Worm (Caenorhabditis elegans): ENCODE data around the gene T15B12.1.

- TF ChIP-seq ztf-23 (GFP tag; IDR thresholded peaks at IDR 0.05): peak; percentile 95
- TF ChIP-seq med-1 (GFP tag; optimal IDR thresholded peaks at IDR 0.05; ENCODE audit: insufficient read depth): peak; percentile 71
- peak; percentile 96 for TF ChIP-seq flt-1 (GFP tag; IDR thresholded peaks at IDR 0.05)
Observed at ce11 chrIII:5294867-5295266, 6.9 kb downstream of the T15B12.1 start.

All from whole organism, midembryonic.